ENCODE assay signal across 2 fruit fly cellular contexts in the genomic region with DNA sequence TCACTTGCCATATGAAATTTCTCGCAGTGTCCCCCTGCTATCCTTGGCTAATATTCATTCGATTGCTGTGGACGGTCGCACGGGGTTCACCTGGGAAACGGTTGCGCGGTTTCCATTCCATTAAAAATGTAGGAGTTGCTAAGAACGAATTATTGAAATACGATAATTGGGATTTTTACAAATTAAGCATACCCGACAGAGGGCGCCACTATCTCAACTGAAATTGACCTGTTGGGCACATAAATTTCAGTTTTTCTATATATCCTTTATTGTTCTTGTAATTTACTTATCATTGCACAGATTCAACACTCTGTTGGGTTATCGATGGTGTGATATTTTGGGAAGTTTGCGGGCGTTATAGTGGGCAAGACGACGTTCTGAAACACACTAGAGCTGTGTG.
TF ChIP-seq lines count a peak whose summit lies in the region.

No protein-coding gene starts in this region.

- peak; percentile 61 to 70 for TF ChIP-seq CTCF in S2 (optimal IDR thresholded peaks at IDR 0.05; lab: Kevin White, UChicago)
- peak; percentile 78 for TF ChIP-seq CTCF in whole organism, embryonic (GFP tag; optimal IDR thresholded peaks at IDR 0.05; lab: Kevin White, UChicago)

TF ChIP-seq in whole organism, embryonic, 481 proteins besides CTCF, POLR2A, EP300 and RAD21:
- peak; percentile 18 for TF ChIP-seq sens (GFP tag; lab: Kevin White, UChicago)
- no peak for TF ChIP-seq HmgD (GFP tag; optimal IDR thresholded peaks at IDR 0.05; lab: Kevin White, UChicago)
